Worm (Caenorhabditis elegans): Measurements from ENCODE around the gene F10E9.5.
A peak's percentile ranks its signal among the peaks of the same experiment; 100 is the strongest.

Gene F10E9.5

DNA sequence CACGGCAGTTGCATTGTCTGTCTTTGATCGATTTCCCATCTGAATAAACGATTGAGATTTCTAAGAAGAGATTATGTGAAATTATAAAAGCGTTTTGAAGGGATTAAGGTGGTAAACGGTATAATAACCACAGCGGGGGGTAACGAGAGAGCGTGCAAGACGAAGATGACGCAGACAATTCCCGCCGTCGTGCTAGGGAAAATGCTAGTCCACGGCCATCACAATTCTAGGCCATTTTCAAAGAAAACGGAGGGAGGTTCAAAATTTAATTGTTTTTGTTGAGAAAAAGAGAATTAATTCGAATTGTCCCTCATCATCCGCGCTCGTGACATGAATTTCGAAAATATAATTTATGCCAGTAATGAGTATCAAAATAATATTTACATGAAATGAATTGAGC is 11.7 kb downstream of the F10E9.5 start, which contains the start of gene F10E9.11 (continued):
- TF ChIP-seq nhr-111 (GFP tag; optimal IDR thresholded peaks at IDR 0.05), result no peak
- no peak for TF ChIP-seq zip-2 (tag; optimal IDR thresholded peaks at IDR 0.05)
- peak; percentile 36 for TF ChIP-seq T20F7.1 (GFP tag; optimal IDR thresholded peaks at IDR 0.05)
- no peak for TF ChIP-seq ces-1 (GFP tag; optimal IDR thresholded peaks at IDR 0.05)
- peak; percentile 55 for TF ChIP-seq spr-1 (tag; optimal IDR thresholded peaks at IDR 0.05)
- peak; percentile 63 for TF ChIP-seq hmg-1.1 (GFP tag; IDR thresholded peaks at IDR 0.05)
- TF ChIP-seq Y48G9A.11 (GFP tag; IDR thresholded peaks at IDR 0.05), result peak; percentile 82
- TF ChIP-seq nhr-10 (tag; optimal IDR thresholded peaks at IDR 0.05), result no peak
- TF ChIP-seq madf-9 (GFP tag; conservative IDR thresholded peaks at IDR 0.05), result peak; percentile 51; the same call in 1 of the 2 replicates
- TF ChIP-seq nhr-76 (tag; optimal IDR thresholded peaks at IDR 0.05), result no peak
- no peak for TF ChIP-seq cey-2 (tag; optimal IDR thresholded peaks at IDR 0.05; ENCODE audit: borderline replicate concordance, insufficient read depth)
- TF ChIP-seq mxl-2 (GFP tag; conservative IDR thresholded peaks at IDR 0.05), result no peak
- TF ChIP-seq saeg-2 (GFP tag; IDR thresholded peaks at IDR 0.05), result no peak
- TF ChIP-seq aha-1 (tag), result peak; percentile 87
- TF ChIP-seq zip-11 (GFP tag; IDR thresholded peaks at IDR 0.05), result no peak
- no peak for TF ChIP-seq skn-1 (tag; optimal IDR thresholded peaks at IDR 0.05)
- TF ChIP-seq nhr-77 (tag; optimal IDR thresholded peaks at IDR 0.05), result no peak
- no peak for TF ChIP-seq snpc-4 (tag; optimal IDR thresholded peaks at IDR 0.05)
- no peak for TF ChIP-seq tag-97 (GFP tag; IDR thresholded peaks at IDR 0.05)
- peak; percentile 28 to 88 for TF ChIP-seq lsy-2 (tag; optimal IDR thresholded peaks at IDR 0.05)
- TF ChIP-seq lin-1 (GFP tag; IDR thresholded peaks at IDR 0.05), result no peak
- TF ChIP-seq daf-8 (GFP tag; IDR thresholded peaks at IDR 0.05), result no peak
- no peak for TF ChIP-seq R02D3.7 (tag; optimal IDR thresholded peaks at IDR 0.05)
- TF ChIP-seq egl-27 (tag; optimal IDR thresholded peaks at IDR 0.05), result no peak
- no peak for TF ChIP-seq egl-43 (GFP tag; IDR thresholded peaks at IDR 0.05)
- no peak for TF ChIP-seq madf-5 (GFP tag; IDR thresholded peaks at IDR 0.05)
- TF ChIP-seq dmd-8 (GFP tag; IDR thresholded peaks at IDR 0.05), result no peak
- peak; percentile 37; the same call in 1 of the 2 replicates for TF ChIP-seq vab-7 (GFP tag; IDR thresholded peaks at IDR 0.05)
- TF ChIP-seq hlh-30 (tag; optimal IDR thresholded peaks at IDR 0.05; ENCODE audit: insufficient read depth), result peak; percentile 57
- TF ChIP-seq hif-1 (tag; optimal IDR thresholded peaks at IDR 0.05), result peak in 1 of 2 experiments; percentile 87
- TF ChIP-seq mxl-3 (GFP tag; optimal IDR thresholded peaks at IDR 0.05), result peak; percentile 64
- no peak for TF ChIP-seq ZK546.5 (tag; optimal IDR thresholded peaks at IDR 0.05)

DNA sequence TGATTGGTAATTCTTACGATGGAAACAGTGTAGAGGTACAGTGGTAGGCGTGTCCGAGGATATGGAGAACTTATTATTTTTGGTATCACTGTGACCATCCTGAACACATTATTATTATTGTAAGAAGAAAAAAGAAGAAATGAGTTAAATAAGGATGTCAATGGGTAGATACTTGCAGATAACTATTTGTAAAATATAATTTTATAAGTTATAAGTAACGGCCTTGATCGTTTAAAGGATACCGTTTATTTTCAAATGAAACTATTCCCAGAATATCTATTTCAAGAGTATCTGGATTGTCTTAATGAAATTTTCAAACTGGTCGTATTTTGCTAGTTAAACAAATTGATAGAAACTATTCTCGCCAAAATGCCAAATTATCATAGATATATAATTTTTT is 12.8 kb downstream of the F10E9.5 start, which contains the start of gene F10E9.10:
TSS of gene F10E9.10 (minus strand) at position 101 of the 400 bp plus-strand sequence.
- TF ChIP-seq Y5F2A.4 (GFP tag; optimal IDR thresholded peaks at IDR 0.05) (no peak), Y48G9A.11 (GFP tag; IDR thresholded peaks at IDR 0.05) (no peak), lir-3 (tag; optimal IDR thresholded peaks at IDR 0.05) (no peak), ceh-32 (tag; optimal IDR thresholded peaks at IDR 0.05; ENCODE audit: poor library complexity) (no peak), attf-4 (tag; optimal IDR thresholded peaks at IDR 0.05) (no peak), gei-8 (GFP tag; optimal IDR thresholded peaks at IDR 0.05) (no peak)

DNA sequence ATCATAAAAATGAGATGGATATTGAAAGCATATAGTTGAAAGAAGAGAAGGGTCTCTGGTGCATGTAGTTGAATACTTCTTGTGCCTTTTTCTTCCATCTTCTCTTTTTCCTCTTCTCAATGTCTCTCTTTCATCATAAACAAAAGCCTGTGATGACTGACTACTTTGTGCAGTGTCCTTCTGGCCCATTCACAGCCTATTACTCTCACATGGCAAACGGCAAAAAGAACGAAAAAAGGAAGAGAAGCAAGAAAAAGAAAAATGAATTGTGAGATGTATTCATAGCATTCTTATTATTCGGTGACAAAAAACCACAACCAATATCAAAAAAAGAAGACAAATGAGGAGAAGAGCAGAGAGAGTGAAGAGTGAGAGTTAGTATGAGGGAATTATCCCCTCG is 13.8 kb downstream of the F10E9.5 start:
- TF ChIP-seq ceh-82 (tag; optimal IDR thresholded peaks at IDR 0.05) (no peak), ceh-62 (tag; optimal IDR thresholded peaks at IDR 0.05) (no peak), dve-1 (tag; optimal IDR thresholded peaks at IDR 0.05; ENCODE audit: insufficient read depth) (no peak), F26F4.8 (GFP tag; conservative IDR thresholded peaks at IDR 0.05) (no peak), unc-62 (GFP tag; optimal IDR thresholded peaks at IDR 0.05 in 1 of 2) (peak in 1 of 2 experiments; percentile 89), unc-62 (tag; optimal IDR thresholded peaks at IDR 0.05) (no peak), daf-8 (GFP tag; IDR thresholded peaks at IDR 0.05) (no peak), hlh-30 (tag; optimal IDR thresholded peaks at IDR 0.05; ENCODE audit: insufficient read depth) (peak; percentile 6), daf-12 (tag; optimal IDR thresholded peaks at IDR 0.05) (no peak), sdz-12 (GFP tag; optimal IDR thresholded peaks at IDR 0.05) (no peak), hmg-1.1 (GFP tag; IDR thresholded peaks at IDR 0.05) (0 out of 2 replicates have a peak, but pooled peaks have one; percentile 8), tra-1 (GFP tag; IDR thresholded peaks at IDR 0.05) (no peak), pha-4 (GFP tag; IDR thresholded peaks at IDR 0.05) (no peak), pha-4 (tag; optimal IDR thresholded peaks at IDR 0.05) (no peak), daf-16 (GFP tag; optimal IDR thresholded peaks at IDR 0.05) (no peak), daf-16 (tag; optimal IDR thresholded peaks at IDR 0.05) (no peak), egl-27 (tag; optimal IDR thresholded peaks at IDR 0.05) (no peak), mdt-29 (GFP tag; IDR thresholded peaks at IDR 0.05) (no peak), ZK546.5 (tag; optimal IDR thresholded peaks at IDR 0.05) (no peak)
